Worm (Caenorhabditis elegans) whole organism, L4 larva: Measurements from ENCODE around the gene rps-4.

Experiments used
- D1046.2 ChIP-seq: fragments of 200-800 bp; sonication (Bioruptor generic); IDR thresholded peaks from 2 replicates; pipeline ENCODE4 v1.3.6; 2022; ENCODE audit warnings: missing genetic modification characterization, missing compliant biosample characterization
- F49E8.2 ChIP-seq: sonication (generic microtip); optimal IDR thresholded peaks from 2 replicates; lab custom pipeline; 2016; ENCODE audit warnings: missing compliant biosample characterization, mild to moderate bottlenecking, missing genetic modification characterization, borderline replicate concordance
- T26A8.4 ChIP-seq: fragments of 200-800 bp; sonication (Bioruptor generic); IDR thresholded peaks from 2 replicates; pipeline ENCODE4 v1.3.6; 2022; ENCODE audit warnings: missing genetic modification characterization, missing compliant biosample characterization
- Y48G9A.11 ChIP-seq: fragments of 200-800 bp; sonication (Bioruptor generic); IDR thresholded peaks from 2 replicates; pipeline ENCODE4 v1.3.6; 2022; ENCODE audit warnings: missing genetic modification reagents, missing genetic modification characterization, missing compliant biosample characterization
- aha-1 ChIP-seq: fragments of 150-350 bp; peaks from one replicate; lab custom pipeline; 2014; ENCODE audit warnings: missing biosample characterization, missing genetic modification characterization
- aly-2 ChIP-seq: sonication (generic microtip); optimal IDR thresholded peaks from 2 replicates; lab custom pipeline; 2018; ENCODE audit warnings: missing biosample characterization, missing genetic modification characterization
- arid-1 ChIP-seq: fragments of 200-800 bp; sonication (Bioruptor generic); conservative IDR thresholded peaks from 2 replicates; pipeline ENCODE4 v1.3.6; 2022; ENCODE audit warnings: missing genetic modification reagents, missing genetic modification characterization, missing compliant biosample characterization
- attf-4 ChIP-seq: sonication (generic microtip); optimal IDR thresholded peaks from 3 replicates; lab custom pipeline; 2017; ENCODE audit warnings: missing biosample characterization, missing genetic modification characterization
- ceh-20 ChIP-seq: fragments of 200-800 bp; sonication (Bioruptor generic); IDR thresholded peaks from 2 replicates; pipeline ENCODE4 v1.3.6; 2022; ENCODE audit warnings: missing genetic modification reagents, missing genetic modification characterization, missing compliant biosample characterization
- ceh-28 ChIP-seq: fragments of 150-350 bp; optimal IDR thresholded peaks from 2 replicates; lab custom pipeline; 2014; ENCODE audit warnings: missing biosample characterization, missing genetic modification reagents, missing genetic modification characterization
- ceh-82 ChIP-seq: sonication (generic microtip); optimal IDR thresholded peaks from 2 replicates; lab custom pipeline; 2017; ENCODE audit warnings: missing biosample characterization, missing genetic modification characterization
- cey-2 ChIP-seq: sonication (generic microtip); optimal IDR thresholded peaks from 3 replicates; lab custom pipeline; 2017; ENCODE audit warnings: missing genetic modification characterization, mild to moderate bottlenecking, missing compliant biosample characterization, antibody characterized with exemption, borderline replicate concordance; ENCODE audit not compliant: insufficient read depth
- daf-16 ChIP-seq, 3 experiments: sonication (generic microtip); optimal IDR thresholded peaks; 2 replicates each; lab custom pipeline; 2016 to 2017; ENCODE audit warnings: missing genetic modification characterization in 3 of 3, missing genetic modification reagents in 3 of 3, mild to moderate bottlenecking in 2 of 3, missing compliant biosample characterization in 2 of 3, missing biosample characterization in 1 of 3, moderate library complexity in 1 of 3
- daf-8 ChIP-seq: fragments of 200-800 bp; sonication (Bioruptor generic); IDR thresholded peaks from 2 replicates; pipeline ENCODE4 v1.3.6; 2022; ENCODE audit warnings: missing genetic modification characterization, missing compliant biosample characterization
- dmd-8 ChIP-seq: fragments of 200-800 bp; sonication (Bioruptor generic); IDR thresholded peaks from 2 replicates; pipeline ENCODE4 v1.3.6; 2022; ENCODE audit warnings: missing genetic modification characterization, missing compliant biosample characterization
- dve-1 ChIP-seq: sonication (generic microtip); optimal IDR thresholded peaks from 2 replicates; lab custom pipeline; 2017; ENCODE audit warnings: antibody characterized with exemption, mild to moderate bottlenecking, missing genetic modification characterization, missing compliant biosample characterization; ENCODE audit not compliant: insufficient read depth
- egl-27 ChIP-seq: sonication (generic microtip); optimal IDR thresholded peaks from 3 replicates; lab custom pipeline; 2017; ENCODE audit warnings: missing biosample characterization, missing genetic modification reagents, missing genetic modification characterization
- hif-1 ChIP-seq, 2 experiments: sonication (generic microtip); optimal IDR thresholded peaks; 2 replicates each; lab custom pipeline; 2016 to 2017; ENCODE audit warnings: missing compliant biosample characterization in 2 of 2, missing genetic modification characterization in 2 of 2, missing genetic modification reagents in 2 of 2, missing genotype in 2 of 2, mild to moderate bottlenecking in 1 of 2
- hlh-11 ChIP-seq: fragments of 200-800 bp; sonication (Bioruptor generic); optimal IDR thresholded peaks from 2 replicates; lab custom pipeline; 2018; ENCODE audit warnings: mild to moderate bottlenecking, missing genetic modification characterization, missing compliant biosample characterization
- hlh-30 ChIP-seq: sonication (generic microtip); optimal IDR thresholded peaks from 2 replicates; lab custom pipeline; 2017; ENCODE audit warnings: antibody characterized with exemption, mild to moderate bottlenecking, missing genetic modification characterization, missing compliant biosample characterization; ENCODE audit not compliant: insufficient read depth
- hmg-1.1 ChIP-seq: fragments of 200-800 bp; sonication (Bioruptor generic); IDR thresholded peaks from 2 replicates; pipeline ENCODE4 v1.3.6; 2022; ENCODE audit warnings: missing genetic modification reagents, missing genetic modification characterization, missing compliant biosample characterization
- lin-13 ChIP-seq: fragments of 150-350 bp; optimal IDR thresholded peaks from 2 replicates; lab custom pipeline; 2014; ENCODE audit warnings: missing biosample characterization, missing genetic modification reagents, missing genetic modification characterization
- lin-15B ChIP-seq: fragments of 150-350 bp; sonication (generic microtip); optimal IDR thresholded peaks from 3 replicates; lab custom pipeline; 2014; ENCODE audit warnings: missing biosample characterization, missing genetic modification characterization
- lin-38 ChIP-seq: fragments of 200-800 bp; sonication (Bioruptor generic); IDR thresholded peaks from 2 replicates; pipeline ENCODE4 v1.3.6; 2022; ENCODE audit warnings: missing genetic modification reagents, missing genetic modification characterization, missing compliant biosample characterization
- lir-3 ChIP-seq: sonication (generic microtip); optimal IDR thresholded peaks from 2 replicates; lab custom pipeline; 2016; ENCODE audit warnings: mild to moderate bottlenecking, missing genetic modification characterization, missing compliant biosample characterization
- lsy-2 ChIP-seq, 2 experiments: fragments of 150-350 bp in 1 of 2; sonication (generic microtip) in 1 of 2; optimal IDR thresholded peaks; 2 replicates each; lab custom pipeline; 2014 to 2017; ENCODE audit warnings: missing biosample characterization in 2 of 2, missing genetic modification characterization in 2 of 2
- mdl-1 ChIP-seq, 2 experiments: fragments of 150-350 bp in 1 of 2; sonication (generic microtip) in 1 of 2; optimal IDR thresholded peaks; 2 replicates each; lab custom pipeline; 2014 to 2017; ENCODE audit warnings: missing biosample characterization in 2 of 2, missing genetic modification characterization in 2 of 2
- mep-1 ChIP-seq: fragments of 150-350 bp; sonication (generic microtip); optimal IDR thresholded peaks from 3 replicates; lab custom pipeline; 2014; ENCODE audit warnings: missing biosample characterization, missing genetic modification characterization
- mxl-2 ChIP-seq: fragments of 200-800 bp; sonication (Bioruptor generic); conservative IDR thresholded peaks from 2 replicates; pipeline ENCODE4 v1.3.6; 2022; ENCODE audit warnings: missing genetic modification reagents, missing genetic modification characterization, missing compliant biosample characterization
- mxl-3 ChIP-seq: fragments of 200-800 bp; sonication (Bioruptor generic); optimal IDR thresholded peaks from 2 replicates; lab custom pipeline; 2018; ENCODE audit warnings: mild to moderate bottlenecking, missing genetic modification characterization, missing compliant biosample characterization
- nhr-102 ChIP-seq: sonication (generic microtip); optimal IDR thresholded peaks from 2 replicates; lab custom pipeline; 2016; ENCODE audit warnings: mild to moderate bottlenecking, missing genetic modification characterization, moderate library complexity, missing compliant biosample characterization
- nhr-25 ChIP-seq: sonication (generic microtip); optimal IDR thresholded peaks from 2 replicates; lab custom pipeline; 2017; ENCODE audit warnings: missing genetic modification characterization, mild to moderate bottlenecking, missing compliant biosample characterization, antibody characterized with exemption, moderate library complexity, borderline replicate concordance; ENCODE audit not compliant: insufficient read depth
- nhr-28 ChIP-seq: fragments of 150-350 bp; optimal IDR thresholded peaks from 2 replicates; lab custom pipeline; 2014; ENCODE audit warnings: missing biosample characterization, missing genetic modification characterization
- nhr-41 ChIP-seq: fragments of 200-800 bp; sonication (Bioruptor generic); IDR thresholded peaks from 2 replicates; pipeline ENCODE4 v1.3.6; 2022; ENCODE audit warnings: missing genetic modification reagents, missing genetic modification characterization, missing compliant biosample characterization
- nhr-42 ChIP-seq: fragments of 200-800 bp; sonication (Bioruptor generic); IDR thresholded peaks from 2 replicates; pipeline ENCODE4 v1.3.6; 2022; ENCODE audit warnings: missing genetic modification characterization, missing compliant biosample characterization
- nhr-48 ChIP-seq: sonication (generic microtip); optimal IDR thresholded peaks from 2 replicates; lab custom pipeline; 2016; ENCODE audit warnings: mild to moderate bottlenecking, missing genetic modification characterization, missing compliant biosample characterization
- nhr-6 ChIP-seq: fragments of 150-350 bp; optimal IDR thresholded peaks from 2 replicates; lab custom pipeline; 2014; ENCODE audit warnings: missing biosample characterization, missing genetic modification characterization
- nhr-77 ChIP-seq: fragments of 150-350 bp; optimal IDR thresholded peaks from 2 replicates; lab custom pipeline; 2014; ENCODE audit warnings: missing biosample characterization, missing genetic modification characterization
- pha-4 ChIP-seq, 2 experiments: fragments of 150-350 bp in 1 of 2; fragments of 200-800 bp in 1 of 2; sonication (Bioruptor generic) in 1 of 2; IDR thresholded peaks in 1 of 2; optimal IDR thresholded peaks in 1 of 2; 2 replicates each; pipeline versions ENCODE4 v1.3.6 to Lab custom; 2014 to 2022; ENCODE audit warnings: missing genetic modification characterization in 2 of 2, missing genetic modification reagents in 2 of 2, missing biosample characterization in 1 of 2, missing compliant biosample characterization in 1 of 2
- php-3 ChIP-seq: fragments of 200-800 bp; sonication (Bioruptor generic); IDR thresholded peaks from 2 replicates; pipeline ENCODE4 v1.3.6; 2022; ENCODE audit warnings: missing genetic modification reagents, missing genetic modification characterization, missing compliant biosample characterization
- rbr-2 ChIP-seq: sonication (generic microtip); optimal IDR thresholded peaks from 2 replicates; lab custom pipeline; 2016; ENCODE audit warnings: missing genotype, missing genetic modification characterization, missing compliant biosample characterization
- saeg-2 ChIP-seq: fragments of 200-800 bp; sonication (Bioruptor generic); IDR thresholded peaks from 2 replicates; pipeline ENCODE4 v1.3.6; 2022; ENCODE audit warnings: missing genetic modification reagents, missing genetic modification characterization, missing compliant biosample characterization
- snpc-1.2 ChIP-seq: fragments of 200-800 bp; sonication (Bioruptor generic); IDR thresholded peaks from 2 replicates; pipeline ENCODE4 v1.3.6; 2022; ENCODE audit warnings: missing genetic modification reagents, missing genetic modification characterization, missing compliant biosample characterization
- spr-1 ChIP-seq: sonication (generic microtip); optimal IDR thresholded peaks from 2 replicates; lab custom pipeline; 2016; ENCODE audit warnings: mild to moderate bottlenecking, missing genetic modification characterization, missing compliant biosample characterization
- tag-97 ChIP-seq: fragments of 200-800 bp; sonication (Bioruptor generic); IDR thresholded peaks from 2 replicates; pipeline ENCODE4 v1.3.6; 2022; ENCODE audit warnings: missing genetic modification characterization, missing compliant biosample characterization
- tra-1 ChIP-seq: fragments of 200-800 bp; sonication (Bioruptor generic); IDR thresholded peaks from 2 replicates; pipeline ENCODE4 v1.3.6; 2022; ENCODE audit warnings: missing genetic modification reagents, missing genetic modification characterization, missing compliant biosample characterization
- unc-62 ChIP-seq, 3 experiments: fragments of 150-350 bp in 1 of 3; sonication (generic microtip); optimal IDR thresholded peaks in 2 of 3; peaks in 1 of 3; 1 replicate in 1 of 3; 2 replicates in 2 of 3; lab custom pipeline; 2014 to 2017; ENCODE audit warnings: missing biosample characterization in 3 of 3, missing genetic modification characterization in 3 of 3, missing genetic modification reagents in 3 of 3, missing genotype in 1 of 3
- zip-11 ChIP-seq: fragments of 200-800 bp; sonication (Bioruptor generic); IDR thresholded peaks from 2 replicates; pipeline ENCODE4 v1.3.6; 2022; ENCODE audit warnings: missing genetic modification characterization, missing compliant biosample characterization

The rps-4 gene

DNA sequence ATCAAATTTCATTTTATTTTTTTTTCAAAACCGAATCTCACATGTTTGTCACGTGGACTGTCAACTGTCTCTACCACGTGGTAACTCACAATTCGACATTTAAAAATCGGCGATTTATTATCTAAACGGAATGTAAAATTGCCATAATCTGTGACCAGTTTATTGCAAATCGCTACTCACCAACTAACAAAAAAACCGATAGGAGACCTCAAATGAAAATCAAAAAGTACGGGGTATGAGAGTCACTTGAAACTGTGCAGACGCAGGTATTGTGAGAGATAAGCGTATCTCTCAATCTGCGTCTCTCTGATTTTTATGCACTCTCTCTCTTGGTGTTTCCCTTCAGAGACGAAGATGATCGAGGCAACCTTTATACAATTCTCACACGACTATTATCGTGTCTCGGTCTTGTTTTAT, 36.7 kb downstream of the rps-4 start:
- TF ChIP-seq nhr-48 (tag; lab: Kevin White, UChicago) (peak; percentile 88), nhr-41 (GFP tag; lab: Robert Waterston, UW) (no peak), D1046.2 (GFP tag; lab: Robert Waterston, UW) (no peak), dve-1 (tag; lab: Kevin White, UChicago) (peak; percentile 93), cey-2 (peak; percentile 62), nhr-42 (GFP tag; lab: Robert Waterston, UW) (no peak), egl-27 (tag; lab: Kevin White, UChicago) (no peak), ceh-82 (no peak), rbr-2 (tag; lab: Kevin White, UChicago) (peak; percentile 31), aly-2 (tag; lab: Kevin White, UChicago) (no peak), mdl-1 (tag; optimal IDR thresholded peaks at IDR 0.05; lab: Kevin White, UChicago) (peak in 1 of 2 experiments; percentile 85), arid-1 (0 out of 2 replicates have a peak, but pooled peaks have one; percentile 4), attf-4 (tag; lab: Kevin White, UChicago) (no peak), hif-1 (tag; optimal IDR thresholded peaks at IDR 0.05; lab: Kevin White, UChicago) (peak in 1 of 2 experiments; percentile 30), lir-3 (tag; lab: Kevin White, UChicago) (no peak), Y48G9A.11 (GFP tag; lab: Robert Waterston, UW) (no peak), mep-1 (tag; lab: Kevin White, UChicago) (peak; percentile 55), T26A8.4 (GFP tag; lab: Robert Waterston, UW) (peak; percentile 61), lin-15B (no peak), ceh-28 (tag; lab: Kevin White, UChicago) (no peak), unc-62 (GFP tag; optimal IDR thresholded peaks at IDR 0.05 in 1 of 2; lab: Kevin White, UChicago) (peak in 1 of 2 experiments; percentile 98), unc-62 (tag; optimal IDR thresholded peaks at IDR 0.05; lab: Kevin White, UChicago) (no peak), spr-1 (peak; percentile 54), nhr-25 (tag; lab: Kevin White, UChicago) (peak; percentile 63), saeg-2 (0 out of 2 replicates have a peak, but pooled peaks have one; percentile 45), hlh-11 (tag; lab: Kevin White, UChicago) (peak; percentile 94), ceh-20 (GFP tag; lab: Robert Waterston, UW) (0 out of 2 replicates have a peak, but pooled peaks have one; percentile 66), zip-11 (GFP tag; lab: Robert Waterston, UW) (no peak), daf-16 (GFP tag; optimal IDR thresholded peaks at IDR 0.05; lab: Kevin White, UChicago) (peak in 1 of 2 experiments; percentile 48), daf-16 (tag; optimal IDR thresholded peaks at IDR 0.05; lab: Kevin White, UChicago) (peak; percentile 88), lsy-2 (tag; optimal IDR thresholded peaks at IDR 0.05; lab: Kevin White, UChicago) (peak; percentile 26 to 72), tag-97 (GFP tag; lab: Robert Waterston, UW) (no peak), mxl-2 (peak; percentile 95), aha-1 (tag; lab: Kevin White, UChicago) (no peak), lin-13 (GFP tag; lab: Kevin White, UChicago) (peak; percentile 24), lin-38 (GFP tag; lab: Robert Waterston, UW) (no peak), mxl-3 (GFP tag; lab: Kevin White, UChicago) (peak; percentile 79), nhr-28 (peak; percentile 90), hlh-30 (tag; lab: Kevin White, UChicago) (peak; percentile 92), tra-1 (peak; percentile 65; the same call in 1 of the 2 replicates), daf-8 (no peak), php-3 (GFP tag; lab: Robert Waterston, UW) (peak; percentile 96), hmg-1.1 (GFP tag; lab: Robert Waterston, UW) (peak; percentile 35; the same call in 1 of the 2 replicates), snpc-1.2 (no peak), nhr-77 (tag; lab: Kevin White, UChicago) (peak; percentile 37), nhr-6 (peak; percentile 90), dmd-8 (0 out of 2 replicates have a peak, but pooled peaks have one; percentile 16), nhr-102 (peak; percentile 72), pha-4 (GFP tag; IDR thresholded peaks at IDR 0.05; lab: Robert Waterston, UW) (0 out of 2 replicates have a peak, but pooled peaks have one; percentile 43), pha-4 (tag; optimal IDR thresholded peaks at IDR 0.05; lab: Kevin White, UChicago) (no peak), F49E8.2 (tag; lab: Kevin White, UChicago) (no peak)
